Fruit fly (Drosophila melanogaster) whole organism, embryonic: ENCODE data around the gene CheB98a.
A peak's percentile ranks its signal among the peaks of the same experiment; 100 is the strongest.

Experiments used
- Atf-2 ChIP-seq: fragments of 200-800 bp; sonication (Bioruptor generic); optimal IDR thresholded peaks from 2 replicates; lab custom pipeline; 2016; ENCODE audit warnings: missing biosample characterization, missing genetic modification characterization
- BtbVII ChIP-seq: fragments of 200-800 bp; sonication (Bioruptor generic); optimal IDR thresholded peaks from 3 replicates; lab custom pipeline; 2017; ENCODE audit warnings: missing biosample characterization, mild to moderate bottlenecking, missing genetic modification characterization
- CG10321 ChIP-seq: fragments of 200-800 bp; sonication (Bioruptor generic); IDR thresholded peaks from 2 replicates; pipeline ENCODE4 v1.3.6; 2022; ENCODE audit warnings: missing biosample characterization, missing genetic modification characterization
- CG10462 ChIP-seq: fragments of 200-800 bp; sonication (Bioruptor generic); optimal IDR thresholded peaks from 2 replicates; lab custom pipeline; 2016; ENCODE audit warnings: missing biosample characterization, missing genetic modification characterization
- CG10979 ChIP-seq: fragments of 200-800 bp; sonication (Bioruptor generic); optimal IDR thresholded peaks from 2 replicates; lab custom pipeline; 2018; ENCODE audit warnings: missing biosample characterization, mild to moderate bottlenecking, missing genetic modification characterization, moderate library complexity
- CG11085 ChIP-seq: fragments of 200-800 bp; sonication (Bioruptor generic); IDR thresholded peaks from 2 replicates; pipeline ENCODE4 v1.3.6; 2022; ENCODE audit warnings: missing biosample characterization, missing genetic modification characterization
- CG11695 ChIP-seq: fragments of 200-800 bp; sonication (Bioruptor generic); IDR thresholded peaks from 3 replicates; pipeline ENCODE4 v1.3.6; 2022; ENCODE audit warnings: missing biosample characterization, missing genetic modification characterization
- CG13624 ChIP-seq: fragments of 200-800 bp; sonication (Bioruptor generic); optimal IDR thresholded peaks from 2 replicates; lab custom pipeline; 2016; ENCODE audit warnings: missing biosample characterization, missing genetic modification characterization
- CG13894 ChIP-seq: fragments of 200-800 bp; sonication (Bioruptor generic); optimal IDR thresholded peaks from 3 replicates; lab custom pipeline; 2018; ENCODE audit warnings: missing biosample characterization, mild to moderate bottlenecking, missing genetic modification characterization, moderate library complexity
- CG16815 ChIP-seq: fragments of 200-800 bp; sonication (Bioruptor generic); optimal IDR thresholded peaks from 3 replicates; lab custom pipeline; 2017; ENCODE audit warnings: missing biosample characterization, mild to moderate bottlenecking, missing genetic modification characterization
- CG2199 ChIP-seq: fragments of 200-800 bp; sonication (Bioruptor generic); IDR thresholded peaks from 3 replicates; pipeline ENCODE4 v1.3.6; 2022; ENCODE audit warnings: missing biosample characterization, missing genetic modification characterization
- CG30431 ChIP-seq: fragments of 200-800 bp; sonication (Bioruptor generic); optimal IDR thresholded peaks from 2 replicates; lab custom pipeline; 2017; ENCODE audit warnings: missing biosample characterization, missing genetic modification characterization
- CG34422 ChIP-seq: fragments of 200-800 bp; sonication (Bioruptor generic); IDR thresholded peaks from 3 replicates; pipeline ENCODE4 v1.3.6; 2022; ENCODE audit warnings: missing biosample characterization, missing genetic modification characterization
- CG3726 ChIP-seq: fragments of 200-800 bp; sonication (Bioruptor generic); IDR thresholded peaks from 3 replicates; pipeline ENCODE4, ENCODE4 v1.3.6; 2022; ENCODE audit warnings: missing biosample characterization, missing genetic modification characterization
- CG6254 ChIP-seq: fragments of 200-800 bp; sonication (Bioruptor generic); optimal IDR thresholded peaks from 3 replicates; lab custom pipeline; 2017; ENCODE audit warnings: mild to moderate bottlenecking, missing biosample characterization, missing genetic modification reagents, missing genetic modification characterization
- CG7271 ChIP-seq: fragments of 200-800 bp; sonication (Bioruptor generic); optimal IDR thresholded peaks from 2 replicates; lab custom pipeline; 2018; ENCODE audit warnings: missing biosample characterization, mild to moderate bottlenecking, missing genetic modification characterization, moderate library complexity
- CG7357 ChIP-seq: fragments of 200-800 bp; sonication (Bioruptor generic); IDR thresholded peaks from 3 replicates; pipeline ENCODE4 v1.3.6; 2022; ENCODE audit warnings: missing biosample characterization, missing genetic modification characterization
- CG7987 ChIP-seq: fragments of 200-800 bp; sonication (Bioruptor generic); optimal IDR thresholded peaks from 2 replicates; lab custom pipeline; 2018; ENCODE audit warnings: missing biosample characterization, mild to moderate bottlenecking, missing genetic modification characterization, moderate library complexity
- CG8281 ChIP-seq: fragments of 200-800 bp; sonication (Bioruptor generic); optimal IDR thresholded peaks from 2 replicates; lab custom pipeline; 2018; ENCODE audit warnings: missing biosample characterization, mild to moderate bottlenecking, missing genetic modification characterization, moderate library complexity
- CG9797 ChIP-seq: fragments of 200-800 bp; sonication (Bioruptor generic); optimal IDR thresholded peaks from 3 replicates; lab custom pipeline; 2018; ENCODE audit warnings: missing biosample characterization, mild to moderate bottlenecking, missing genetic modification characterization
- Doc3 ChIP-seq: fragments of 200-800 bp; sonication (Bioruptor generic); IDR thresholded peaks from 3 replicates; pipeline ENCODE4 v1.3.6; 2022; ENCODE audit warnings: missing biosample characterization, missing genetic modification characterization; ENCODE audit not compliant: partially characterized antibody
- E2f1 ChIP-seq: fragments of 200-800 bp; sonication (Bioruptor generic); IDR thresholded peaks from 2 replicates; pipeline ENCODE4 v1.3.6; 2022; ENCODE audit warnings: missing biosample characterization, missing genetic modification characterization
- HLHmδ ChIP-seq: fragments of 200-800 bp; sonication (Bioruptor generic); optimal IDR thresholded peaks from 2 replicates; lab custom pipeline; 2018; ENCODE audit warnings: missing biosample characterization, mild to moderate bottlenecking, missing genetic modification characterization, moderate library complexity
- Hr39 ChIP-seq: fragments of >200 bp; optimal IDR thresholded peaks from 2 replicates; lab custom pipeline; 2017
- Neu2 ChIP-seq: fragments of 200-800 bp; sonication (Bioruptor generic); optimal IDR thresholded peaks from 3 replicates; lab custom pipeline; 2016; ENCODE audit warnings: missing biosample characterization, missing genetic modification characterization, borderline replicate concordance
- Opbp ChIP-seq: fragments of 200-800 bp; sonication (Bioruptor generic); IDR thresholded peaks from 3 replicates; pipeline ENCODE4 v1.3.6; 2022; ENCODE audit warnings: missing biosample characterization, missing genetic modification characterization; ENCODE audit not compliant: partially characterized antibody
- Ptx1 ChIP-seq: fragments of 200-800 bp; sonication (Bioruptor generic); IDR thresholded peaks from 2 replicates; pipeline ENCODE4 v1.3.6; 2022; ENCODE audit warnings: missing biosample characterization, missing genetic modification characterization
- Sox102F ChIP-seq: fragments of 200-800 bp; sonication (Bioruptor generic); optimal IDR thresholded peaks from 2 replicates; lab custom pipeline; 2018; ENCODE audit warnings: missing biosample characterization, mild to moderate bottlenecking, missing genetic modification characterization, moderate library complexity
- Tbp ChIP-seq: fragments of >200 bp; optimal IDR thresholded peaks from 2 replicates; lab custom pipeline; 2018; ENCODE audit warnings: missing biosample characterization, missing genetic modification characterization
- ac ChIP-seq: fragments of 200-800 bp; sonication (Bioruptor generic); optimal IDR thresholded peaks from 3 replicates; lab custom pipeline; 2017; ENCODE audit warnings: missing biosample characterization, mild to moderate bottlenecking, missing genetic modification characterization
- cas ChIP-seq: fragments of 200-800 bp; sonication (Bioruptor generic); IDR thresholded peaks from 2 replicates; pipeline ENCODE4 v1.3.6; 2022; ENCODE audit warnings: missing biosample characterization, missing genetic modification characterization
- caup ChIP-seq: fragments of 200-800 bp; sonication (Bioruptor generic); optimal IDR thresholded peaks from 3 replicates; lab custom pipeline; 2017; ENCODE audit warnings: missing biosample characterization, mild to moderate bottlenecking, missing genetic modification characterization, moderate library complexity; ENCODE audit not compliant: severe bottlenecking
- chinmo ChIP-seq: fragments of 200-800 bp; sonication (Bioruptor generic); IDR thresholded peaks from 4 replicates; pipeline ENCODE4 v1.3.6; 2022; ENCODE audit warnings: missing biosample characterization, missing genetic modification characterization; ENCODE audit not compliant: partially characterized antibody
- corto ChIP-seq: fragments of 200-800 bp; sonication (Bioruptor generic); optimal IDR thresholded peaks from 2 replicates; lab custom pipeline; 2016; ENCODE audit warnings: missing biosample characterization, mild to moderate bottlenecking, missing genetic modification characterization, moderate library complexity
- crc ChIP-seq: fragments of 200-800 bp; sonication (Bioruptor generic); optimal IDR thresholded peaks from 2 replicates; lab custom pipeline; 2016; ENCODE audit warnings: missing biosample characterization, missing genetic modification characterization
- fd96Cb ChIP-seq: fragments of 200-800 bp; sonication (Bioruptor generic); optimal IDR thresholded peaks from 2 replicates; lab custom pipeline; 2018; ENCODE audit warnings: missing biosample characterization, mild to moderate bottlenecking, missing genetic modification characterization, moderate library complexity
- nerfin-2 ChIP-seq: fragments of 200-800 bp; sonication (Bioruptor generic); IDR thresholded peaks from 2 replicates; pipeline ENCODE4 v1.3.6; 2022; ENCODE audit warnings: missing biosample characterization, missing genetic modification characterization; ENCODE audit not compliant: partially characterized antibody
- odd ChIP-seq: fragments of 200-800 bp; sonication (Bioruptor generic); optimal IDR thresholded peaks from 2 replicates; lab custom pipeline; 2017; ENCODE audit warnings: missing biosample characterization, mild to moderate bottlenecking, missing genetic modification characterization
- pho ChIP-seq: fragments of 200-800 bp; sonication (Bioruptor generic); optimal IDR thresholded peaks from 2 replicates; lab custom pipeline; 2016; ENCODE audit warnings: missing biosample characterization, missing genetic modification characterization
- pita ChIP-seq: fragments of 200-800 bp; sonication (Bioruptor generic); optimal IDR thresholded peaks from 2 replicates; lab custom pipeline; 2017; ENCODE audit warnings: missing biosample characterization, mild to moderate bottlenecking, missing genetic modification characterization
- pnt ChIP-seq: fragments of 200-800 bp; sonication (Bioruptor generic); optimal IDR thresholded peaks from 3 replicates; lab custom pipeline; 2016; ENCODE audit warnings: missing biosample characterization, missing genetic modification characterization
- pros ChIP-seq: fragments of 200-800 bp; sonication (Bioruptor generic); optimal IDR thresholded peaks from 3 replicates; lab custom pipeline; 2019; ENCODE audit warnings: missing biosample characterization, mild to moderate bottlenecking, missing genetic modification characterization, moderate library complexity
- salm ChIP-seq: fragments of 200-800 bp; sonication (Bioruptor generic); optimal IDR thresholded peaks from 2 replicates; lab custom pipeline; 2018; ENCODE audit warnings: missing biosample characterization, mild to moderate bottlenecking, missing genetic modification characterization
- sens ChIP-seq: fragments of 200-800 bp; sonication (Bioruptor generic); peaks from one replicate; lab custom pipeline; 2016; ENCODE audit warnings: missing biosample characterization, missing genetic modification characterization
- sna ChIP-seq: fragments of 200-800 bp; sonication (Bioruptor generic); IDR thresholded peaks from 2 replicates; pipeline ENCODE4 v1.3.6; 2022; ENCODE audit warnings: missing biosample characterization, missing genetic modification characterization; ENCODE audit not compliant: partially characterized antibody
- sqz ChIP-seq: fragments of 200-800 bp; sonication (Bioruptor generic); optimal IDR thresholded peaks from 3 replicates; lab custom pipeline; 2018; ENCODE audit warnings: missing biosample characterization, mild to moderate bottlenecking, missing genetic modification characterization
- trem ChIP-seq: fragments of 200-800 bp; optimal IDR thresholded peaks from 3 replicates; lab custom pipeline; 2019; ENCODE audit warnings: missing biosample characterization, mild to moderate bottlenecking, missing genetic modification characterization, moderate library complexity
- unpg ChIP-seq: fragments of 200-800 bp; sonication (Bioruptor generic); optimal IDR thresholded peaks from 3 replicates; lab custom pipeline; 2018; ENCODE audit warnings: missing biosample characterization, mild to moderate bottlenecking, missing genetic modification characterization, moderate library complexity
- vnd ChIP-seq: fragments of 200-800 bp; sonication (Bioruptor generic); IDR thresholded peaks from 3 replicates; pipeline ENCODE4 v1.3.6; 2022; ENCODE audit warnings: missing biosample characterization, missing genetic modification characterization; ENCODE audit not compliant: partially characterized antibody

The CheB98a gene

DNA sequence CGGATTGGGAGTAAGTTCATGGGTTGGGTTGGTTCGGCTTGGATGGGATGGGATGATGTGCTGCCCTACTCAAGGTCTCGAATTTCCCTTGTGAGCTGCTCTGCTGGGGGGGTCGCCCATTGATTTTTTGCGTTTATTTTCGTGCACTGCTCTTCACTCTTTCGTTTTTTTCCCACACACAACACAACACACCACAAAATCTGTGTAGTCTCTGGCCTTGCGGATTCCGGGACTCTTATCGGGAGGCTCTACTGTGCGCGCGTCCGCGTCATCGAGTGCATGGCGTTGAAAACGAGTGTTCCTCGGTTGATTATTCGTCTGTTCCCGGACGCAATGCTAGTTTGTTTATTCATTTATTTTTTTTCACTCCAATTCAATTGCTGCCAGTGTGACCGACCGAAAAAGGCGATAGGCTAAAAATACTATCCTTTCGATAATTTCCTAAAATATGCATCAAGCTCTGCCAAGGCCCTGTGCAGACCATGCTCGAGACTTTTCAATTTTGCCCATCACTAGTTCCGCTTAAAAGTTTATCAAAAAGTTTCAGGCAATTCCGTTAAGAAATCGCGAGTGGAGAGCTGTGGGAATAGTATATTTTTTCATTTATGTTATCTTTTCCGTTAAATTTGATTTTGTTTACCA lies 25.2 kb downstream of the CheB98a start, which contains the start of gene WASp (continued):
- TF ChIP-seq Sox102F (peak; percentile 51), caup (GFP tag; lab: Kevin White, UChicago) (peak; percentile 81), CG11085 (GFP tag; lab: Robert Waterston, UW) (peak; percentile 33; the same call in 1 of the 2 replicates), Neu2 (no peak), Opbp (GFP tag; lab: Robert Waterston, UW) (peak; percentile 75; the same call in 2 of the 3 replicates), CG10462 (GFP tag; lab: Kevin White, UChicago) (peak; percentile 36), cas (GFP tag; lab: Robert Waterston, UW) (peak; percentile 57; the same call in 1 of the 2 replicates), CG13894 (no peak), chinmo (GFP tag; lab: Robert Waterston, UW) (0 out of 4 replicates have a peak, but pooled peaks have one; percentile 22), CG6254 (GFP tag; lab: Kevin White, UChicago) (no peak), sens (peak; percentile 95), unpg (GFP tag; lab: Kevin White, UChicago) (peak; percentile 79), sqz (GFP tag; lab: Kevin White, UChicago) (no peak), Ptx1 (GFP tag; lab: Robert Waterston, UW) (peak; percentile 60; the same call in 1 of the 2 replicates), crc (peak; percentile 17), Doc3 (no peak), Tbp (GFP tag; lab: Kevin White, UChicago) (no peak), pnt (GFP tag; lab: Kevin White, UChicago) (peak; percentile 26), CG10979 (tag; lab: Kevin White, UChicago) (peak; percentile 39), CG7987 (peak; percentile 86), sna (GFP tag; lab: Robert Waterston, UW) (no peak), Atf-2 (peak; percentile 39), fd96Cb (tag; lab: Kevin White, UChicago) (peak; percentile 13), CG30431 (GFP tag; lab: Kevin White, UChicago) (peak; percentile 32), E2f1 (GFP tag; lab: Robert Waterston, UW) (peak; percentile 66), CG9797 (GFP tag; lab: Kevin White, UChicago) (peak; percentile 93), CG13624 (GFP tag; lab: Kevin White, UChicago) (peak; percentile 85), trem (tag; lab: Kevin White, UChicago) (peak; percentile 70), corto (GFP tag; lab: Kevin White, UChicago) (no peak), vnd (no peak), ac (no peak), pros (no peak), CG10321 (GFP tag; lab: Robert Waterston, UW) (no peak), CG34422 (GFP tag; lab: Robert Waterston, UW) (peak; percentile 35; the same call in 1 of the 3 replicates), pita (no peak), nerfin-2 (GFP tag; lab: Robert Waterston, UW) (no peak), BtbVII (GFP tag; lab: Kevin White, UChicago) (peak; percentile 60), HLHmδ (no peak), pho (GFP tag; lab: Kevin White, UChicago) (peak; percentile 83), CG3726 (GFP tag; lab: Robert Waterston, UW) (0 out of 3 replicates have a peak, but pooled peaks have one; percentile 30), CG11695 (GFP tag; lab: Robert Waterston, UW) (0 out of 3 replicates have a peak, but pooled peaks have one; percentile 43), Hr39 (lab: Kevin White, UChicago) (no peak), salm (peak; percentile 32), odd (GFP tag; lab: Kevin White, UChicago) (no peak), CG8281 (tag; lab: Kevin White, UChicago) (no peak), CG2199 (GFP tag; lab: Robert Waterston, UW) (0 out of 3 replicates have a peak, but pooled peaks have one; percentile 53), CG7357 (GFP tag; lab: Robert Waterston, UW) (peak; percentile 44; the same call in 1 of the 3 replicates), CG16815 (no peak), CG7271 (tag; lab: Kevin White, UChicago) (peak; percentile 79)
